Worm (Caenorhabditis elegans): ENCODE results near the gene B0303.7.

ce11 chrIII:8745214-8745613 lies 51.8 kb downstream of the B0303.7 start:
- TF ChIP-seq lin-39 (tag; optimal IDR thresholded peaks at IDR 0.05) (no peak), egl-27 (tag; optimal IDR thresholded peaks at IDR 0.05) (no peak), mep-1 (tag; optimal IDR thresholded peaks at IDR 0.05) (no peak), unc-86 (tag; optimal IDR thresholded peaks at IDR 0.05) (no peak), elt-2 (tag; optimal IDR thresholded peaks at IDR 0.05) (no peak), ces-1 (GFP tag; optimal IDR thresholded peaks at IDR 0.05) (no peak), ceh-82 (tag; optimal IDR thresholded peaks at IDR 0.05) (no peak), nhr-47 (tag; optimal IDR thresholded peaks at IDR 0.05) (no peak)
